Worm (Caenorhabditis elegans) whole organism, young adult: ENCODE measurements around the gene C03C10.5.

Source experiments
- B0261.1 ChIP-seq: sonication (generic microtip); optimal IDR thresholded peaks from 2 replicates; lab custom pipeline; 2016; ENCODE audit warnings: mild to moderate bottlenecking, missing genetic modification characterization, moderate library complexity, missing compliant biosample characterization
- B0336.3 ChIP-seq: fragments of 200-800 bp; sonication (Bioruptor generic); IDR thresholded peaks from 2 replicates; pipeline ENCODE4 v1.3.6; 2022; ENCODE audit warnings: missing genetic modification characterization, missing compliant biosample characterization
- C17E4.6 ChIP-seq: fragments of 200-800 bp; sonication (Bioruptor generic); IDR thresholded peaks from 2 replicates; pipeline ENCODE4 v1.3.6; 2022; ENCODE audit warnings: missing genetic modification reagents, missing genetic modification characterization, missing compliant biosample characterization
- D2030.7 ChIP-seq: fragments of 200-800 bp; sonication (Bioruptor generic); IDR thresholded peaks from 2 replicates; pipeline ENCODE4 v1.3.6; 2022; ENCODE audit warnings: missing genetic modification reagents, missing genetic modification characterization, missing compliant biosample characterization
- F52B5.7 ChIP-seq: sonication (generic microtip); optimal IDR thresholded peaks from 2 replicates; lab custom pipeline; 2016; ENCODE audit warnings: mild to moderate bottlenecking, missing genetic modification characterization, missing compliant biosample characterization
- Y53G8AR.9 ChIP-seq: fragments of 200-800 bp; sonication (Bioruptor generic); conservative IDR thresholded peaks from 2 replicates; pipeline ENCODE4 v1.3.6; 2022; ENCODE audit warnings: missing genetic modification reagents, missing genetic modification characterization, missing compliant biosample characterization
- akir-1 ChIP-seq: fragments of 200-800 bp; sonication (Bioruptor generic); optimal IDR thresholded peaks from 2 replicates; lab custom pipeline; 2018; ENCODE audit warnings: mild to moderate bottlenecking, missing genetic modification characterization, moderate library complexity, missing compliant biosample characterization
- ama-1 ChIP-seq, 3 experiments: fragments of 150-350 bp in 1 of 3; sonication (generic microtip) in 2 of 3; optimal IDR thresholded peaks; 2 replicates each; lab custom pipeline; 2014 to 2018; ENCODE audit warnings: missing biosample characterization in 2 of 3, missing genetic modification characterization in 2 of 3, missing genetic modification reagents in 2 of 3
- aptf-2 ChIP-seq: fragments of 200-800 bp; sonication (Bioruptor generic); conservative IDR thresholded peaks from 2 replicates; pipeline ENCODE4 v1.3.6; 2022; ENCODE audit warnings: missing genetic modification reagents, missing genetic modification characterization, missing compliant biosample characterization
- aptf-3 ChIP-seq: fragments of 200-800 bp; sonication (Bioruptor generic); IDR thresholded peaks from 2 replicates; pipeline ENCODE4 v1.3.6; 2022; ENCODE audit warnings: missing genetic modification characterization, missing compliant biosample characterization
- attf-6 ChIP-seq: fragments of 200-800 bp; sonication (Bioruptor generic); IDR thresholded peaks from 2 replicates; pipeline ENCODE4 v1.3.6; 2022; ENCODE audit warnings: missing genetic modification reagents, missing genetic modification characterization, missing compliant biosample characterization
- cebp-1 ChIP-seq, 2 experiments: fragments of 200-800 bp in 1 of 2; sonication (Bioruptor generic) in 1 of 2; sonication (generic microtip) in 1 of 2; IDR thresholded peaks in 1 of 2; optimal IDR thresholded peaks in 1 of 2; 2 replicates each; pipeline versions ENCODE4 v1.3.6 to Lab custom; 2017 to 2022; ENCODE audit warnings: missing compliant biosample characterization in 2 of 2, missing genetic modification characterization in 2 of 2, mild to moderate bottlenecking in 1 of 2, missing genetic modification reagents in 1 of 2, moderate library complexity in 1 of 2
- ceh-100 ChIP-seq: fragments of 200-800 bp; sonication (Bioruptor generic); IDR thresholded peaks from 2 replicates; pipeline ENCODE4 v1.3.6; 2022; ENCODE audit warnings: missing genetic modification reagents, missing genetic modification characterization, missing compliant biosample characterization
- ceh-27 ChIP-seq: fragments of 200-800 bp; sonication (Bioruptor generic); optimal IDR thresholded peaks from 2 replicates; lab custom pipeline; 2018; ENCODE audit warnings: mild to moderate bottlenecking, missing genetic modification characterization, moderate library complexity, missing compliant biosample characterization
- ceh-58 ChIP-seq: fragments of 200-800 bp; sonication (Bioruptor generic); IDR thresholded peaks from 2 replicates; pipeline ENCODE4 v1.3.6; 2022; ENCODE audit warnings: missing genetic modification characterization, missing compliant biosample characterization
- ceh-79 ChIP-seq: sonication (generic microtip); optimal IDR thresholded peaks from 2 replicates; lab custom pipeline; 2017; ENCODE audit warnings: mild to moderate bottlenecking, missing genetic modification characterization, missing compliant biosample characterization
- chd-7 ChIP-seq: sonication (generic microtip); optimal IDR thresholded peaks from 2 replicates; lab custom pipeline; 2016; ENCODE audit warnings: mild to moderate bottlenecking, missing genetic modification characterization, moderate library complexity, missing compliant biosample characterization
- dox-1 ChIP-seq: fragments of 200-800 bp; sonication (Bioruptor generic); IDR thresholded peaks from 2 replicates; pipeline ENCODE4 v1.3.6; 2022; ENCODE audit warnings: missing genetic modification reagents, missing genetic modification characterization, missing compliant biosample characterization
- hmg-1.2 ChIP-seq: fragments of 200-800 bp; sonication (Bioruptor generic); IDR thresholded peaks from 2 replicates; pipeline ENCODE4 v1.3.6; 2022; ENCODE audit warnings: missing genetic modification reagents, missing genetic modification characterization, missing compliant biosample characterization
- lin-40 ChIP-seq: sonication (generic microtip); optimal IDR thresholded peaks from 2 replicates; lab custom pipeline; 2016; ENCODE audit warnings: missing genetic modification characterization, mild to moderate bottlenecking, missing compliant biosample characterization, missing genotype, missing genetic modification reagents
- lsy-27 ChIP-seq: sonication (generic microtip); optimal IDR thresholded peaks from 2 replicates; lab custom pipeline; 2017; ENCODE audit warnings: missing genetic modification characterization, mild to moderate bottlenecking, missing compliant biosample characterization, antibody characterized with exemption, missing genotype, borderline replicate concordance; ENCODE audit not compliant: insufficient read depth
- madf-10 ChIP-seq: sonication (generic microtip); optimal IDR thresholded peaks from 2 replicates; lab custom pipeline; 2016; ENCODE audit warnings: mild to moderate bottlenecking, missing genetic modification characterization, missing compliant biosample characterization
- madf-3 ChIP-seq: fragments of 200-800 bp; sonication (Bioruptor generic); IDR thresholded peaks from 2 replicates; pipeline ENCODE4 v1.3.6; 2022; ENCODE audit warnings: missing genetic modification reagents, missing genetic modification characterization, missing compliant biosample characterization
- madf-6 ChIP-seq: fragments of 200-800 bp; sonication (Bioruptor generic); IDR thresholded peaks from 2 replicates; pipeline ENCODE4 v1.3.6; 2022; ENCODE audit warnings: missing genetic modification reagents, missing genetic modification characterization, missing compliant biosample characterization
- mel-28 ChIP-seq: sonication (generic microtip); optimal IDR thresholded peaks from 2 replicates; lab custom pipeline; 2016; ENCODE audit warnings: borderline replicate concordance, mild to moderate bottlenecking, missing genetic modification characterization, missing compliant biosample characterization
- nfya-1 ChIP-seq: sonication (generic microtip); optimal IDR thresholded peaks from 2 replicates; lab custom pipeline; 2017; ENCODE audit warnings: antibody characterized with exemption, missing compliant biosample characterization, missing genetic modification characterization, borderline replicate concordance; ENCODE audit not compliant: insufficient read depth
- pbrm-1 ChIP-seq: fragments of 200-800 bp; sonication (Bioruptor generic); IDR thresholded peaks from 2 replicates; pipeline ENCODE4 v1.3.6; 2022; ENCODE audit warnings: missing genetic modification reagents, missing genetic modification characterization, missing compliant biosample characterization
- rpc-1 ChIP-seq, 2 experiments: fragments of 150-350 bp in 1 of 2; sonication (generic microtip) in 1 of 2; optimal IDR thresholded peaks; 2 replicates each; lab custom pipeline; 2014 to 2018; ENCODE audit warnings: missing biosample characterization in 1 of 2, missing genetic modification characterization in 1 of 2, missing genetic modification reagents in 1 of 2, missing genotype in 1 of 2
- sdz-38 ChIP-seq: sonication (generic microtip); optimal IDR thresholded peaks from 2 replicates; lab custom pipeline; 2016; ENCODE audit warnings: missing genotype, missing genetic modification characterization, missing compliant biosample characterization
- somi-1 ChIP-seq: fragments of 200-800 bp; sonication (Bioruptor generic); optimal IDR thresholded peaks from 2 replicates; lab custom pipeline; 2018; ENCODE audit warnings: mild to moderate bottlenecking, missing genetic modification characterization, missing compliant biosample characterization
- sptf-2 ChIP-seq: fragments of 200-800 bp; sonication (Bioruptor generic); optimal IDR thresholded peaks from 2 replicates; lab custom pipeline; 2018; ENCODE audit warnings: mild to moderate bottlenecking, missing genetic modification characterization, missing compliant biosample characterization
- ztf-25 ChIP-seq: fragments of 200-800 bp; sonication (Bioruptor generic); IDR thresholded peaks from 2 replicates; pipeline ENCODE4 v1.3.6; 2022; ENCODE audit warnings: missing genetic modification reagents, missing genetic modification characterization, missing compliant biosample characterization
- ztf-26 ChIP-seq: sonication (generic microtip); optimal IDR thresholded peaks from 2 replicates; lab custom pipeline; 2017; ENCODE audit warnings: missing genetic modification characterization, missing compliant biosample characterization

Gene C03C10.5

DNA sequence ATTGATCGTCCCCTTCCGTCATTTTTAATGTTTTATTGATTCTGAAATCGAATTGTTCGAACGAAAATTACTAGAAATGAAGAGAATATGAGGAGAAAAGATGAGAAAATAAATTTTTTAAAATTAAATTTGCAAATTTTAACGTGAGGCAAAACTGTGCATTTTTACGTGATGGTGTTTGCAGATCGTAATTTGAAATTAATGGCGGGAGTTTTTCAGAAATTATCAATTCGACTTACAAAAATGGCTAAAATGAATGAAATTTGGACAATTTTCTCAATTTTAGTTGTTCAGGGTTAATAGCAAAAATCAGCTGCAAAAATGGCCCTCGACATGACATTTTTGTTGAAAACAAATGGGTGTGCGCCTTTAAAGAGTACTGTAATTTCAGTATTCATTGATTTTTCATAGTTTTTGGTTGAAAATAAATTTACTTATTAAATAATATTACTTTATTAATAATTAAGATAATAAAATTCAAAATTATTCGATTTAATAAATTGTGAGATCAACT, 6.2 kb upstream of the C03C10.5 start, which contains the start of gene rei-1 (continued):
- no peak for TF ChIP-seq lsy-27 (tag; lab: Kevin White, UChicago)
- TF ChIP-seq B0261.1 (tag; lab: Kevin White, UChicago), result no peak
- TF ChIP-seq sptf-2 (GFP tag; lab: Kevin White, UChicago), result no peak
- TF ChIP-seq nfya-1, result no peak
- TF ChIP-seq rpc-1 (optimal IDR thresholded peaks at IDR 0.05; lab: Kevin White, UChicago), result no peak
- TF ChIP-seq rpc-1 (tag; optimal IDR thresholded peaks at IDR 0.05; lab: Kevin White, UChicago), result no peak
- no peak for TF ChIP-seq C17E4.6 (GFP tag; lab: Robert Waterston, UW)
- no peak for TF ChIP-seq ceh-58 (GFP tag; lab: Robert Waterston, UW)
- TF ChIP-seq madf-6 (GFP tag; lab: Robert Waterston, UW), result peak; percentile 37
- no peak for TF ChIP-seq aptf-2 (GFP tag; lab: Robert Waterston, UW)
- TF ChIP-seq somi-1 (GFP tag; lab: Kevin White, UChicago), result no peak

DNA sequence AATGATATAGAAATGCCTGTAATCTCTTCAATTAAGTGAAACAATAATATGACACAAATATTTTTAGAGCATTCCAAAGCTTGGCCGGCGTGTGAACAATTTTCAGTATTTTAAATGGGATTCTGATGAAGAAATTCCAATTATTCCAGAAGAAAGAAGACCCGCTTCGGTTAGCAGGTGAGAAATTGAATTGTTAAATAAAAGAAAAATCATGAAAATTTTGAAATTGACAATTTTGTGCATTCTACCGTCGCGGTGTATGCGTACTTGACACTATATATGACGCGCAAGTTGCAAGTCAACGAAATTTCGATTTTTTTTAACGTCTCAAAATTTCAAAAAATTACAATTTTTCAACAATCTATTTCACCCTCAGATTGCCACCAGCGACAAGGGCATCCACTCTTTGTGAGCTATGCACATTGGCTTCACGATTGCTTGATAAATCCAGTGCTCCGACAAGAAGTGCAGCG, 4.5 kb upstream of the C03C10.5 start:
- TF ChIP-seq cebp-1 (GFP tag; IDR thresholded peaks at IDR 0.05; lab: Robert Waterston, UW) (no peak), cebp-1 (tag; optimal IDR thresholded peaks at IDR 0.05; lab: Kevin White, UChicago) (peak; percentile 24), F52B5.7 (peak; percentile 11), ceh-100 (GFP tag; lab: Robert Waterston, UW) (peak; percentile 21; the same call in 1 of the 2 replicates), madf-3 (GFP tag; lab: Robert Waterston, UW) (0 out of 2 replicates have a peak, but pooled peaks have one; percentile 8), ama-1 (optimal IDR thresholded peaks at IDR 0.05; lab: Kevin White, UChicago) (peak; percentile 61), ama-1 (GFP tag; optimal IDR thresholded peaks at IDR 0.05; lab: Kevin White, UChicago) (no peak), aptf-3 (GFP tag; lab: Robert Waterston, UW) (no peak), ceh-79 (tag; lab: Kevin White, UChicago) (no peak), lin-40 (tag; lab: Kevin White, UChicago) (peak; percentile 17), ceh-27 (GFP tag; lab: Kevin White, UChicago) (no peak), somi-1 (GFP tag; lab: Kevin White, UChicago) (no peak), D2030.7 (GFP tag; lab: Robert Waterston, UW) (0 out of 2 replicates have a peak, but pooled peaks have one; percentile 21), madf-6 (GFP tag; lab: Robert Waterston, UW) (peak; percentile 79), hmg-1.2 (GFP tag; lab: Robert Waterston, UW) (peak; percentile 5; the same call in 1 of the 2 replicates), ztf-26 (tag; lab: Kevin White, UChicago) (peak; percentile 35), akir-1 (GFP tag; lab: Kevin White, UChicago) (no peak), ztf-25 (GFP tag; lab: Robert Waterston, UW) (no peak), pbrm-1 (GFP tag; lab: Robert Waterston, UW) (peak; percentile 49; the same call in 1 of the 2 replicates), dox-1 (GFP tag; lab: Robert Waterston, UW) (peak; percentile 31; the same call in 1 of the 2 replicates), sdz-38 (tag; lab: Kevin White, UChicago) (no peak), attf-6 (GFP tag; lab: Robert Waterston, UW) (0 out of 2 replicates have a peak, but pooled peaks have one; percentile 9), chd-7 (tag; lab: Kevin White, UChicago) (peak; percentile 35), madf-10 (tag; lab: Kevin White, UChicago) (no peak), B0336.3 (GFP tag; lab: Robert Waterston, UW) (no peak; the same call in 1 of the 2 replicates), mel-28 (tag; lab: Kevin White, UChicago) (peak; percentile 61), Y53G8AR.9 (GFP tag; lab: Robert Waterston, UW) (0 out of 2 replicates have a peak, but pooled peaks have one; percentile 22)
